Worm (Caenorhabditis elegans) whole organism, L4 larva: ENCODE measurements around the gene Y75B8A.28.

Source experiments
- D1046.2 ChIP-seq: fragments of 200-800 bp; sonication (Bioruptor generic); IDR thresholded peaks from 2 replicates; pipeline ENCODE4 v1.3.6; 2022; ENCODE audit warnings: missing genetic modification characterization, missing compliant biosample characterization
- F10B5.3 ChIP-seq: sonication (generic microtip); optimal IDR thresholded peaks from 2 replicates; lab custom pipeline; 2016; ENCODE audit warnings: mild to moderate bottlenecking, missing genetic modification characterization, missing compliant biosample characterization
- F37D6.2 ChIP-seq: sonication (generic microtip); optimal IDR thresholded peaks from 2 replicates; lab custom pipeline; 2016; ENCODE audit warnings: mild to moderate bottlenecking, missing genetic modification characterization, missing compliant biosample characterization
- F44E2.7 ChIP-seq: fragments of 200-800 bp; sonication (Bioruptor generic); IDR thresholded peaks from 2 replicates; pipeline ENCODE4 v2.1.2; 2022; ENCODE audit warnings: missing genetic modification characterization, missing compliant biosample characterization
- T26A8.4 ChIP-seq: fragments of 200-800 bp; sonication (Bioruptor generic); IDR thresholded peaks from 2 replicates; pipeline ENCODE4 v1.3.6; 2022; ENCODE audit warnings: missing genetic modification characterization, missing compliant biosample characterization
- Y48G9A.11 ChIP-seq: fragments of 200-800 bp; sonication (Bioruptor generic); IDR thresholded peaks from 2 replicates; pipeline ENCODE4 v1.3.6; 2022; ENCODE audit warnings: missing genetic modification reagents, missing genetic modification characterization, missing compliant biosample characterization
- Y5F2A.4 ChIP-seq: fragments of 200-800 bp; sonication (Bioruptor generic); optimal IDR thresholded peaks from 2 replicates; lab custom pipeline; 2018; ENCODE audit warnings: mild to moderate bottlenecking, missing genetic modification characterization, missing compliant biosample characterization
- Y75B8A.6 ChIP-seq: fragments of 200-800 bp; sonication (Bioruptor generic); IDR thresholded peaks from 2 replicates; pipeline ENCODE4 v1.3.6; 2022; ENCODE audit warnings: missing genetic modification reagents, missing genetic modification characterization, missing compliant biosample characterization
- ZK546.5 ChIP-seq, 2 experiments: sonication (generic microtip); optimal IDR thresholded peaks; 2 replicates each; lab custom pipeline; 2017; ENCODE audit warnings: missing biosample characterization in 2 of 2, missing genetic modification characterization in 2 of 2
- aha-1 ChIP-seq: fragments of 150-350 bp; peaks from one replicate; lab custom pipeline; 2014; ENCODE audit warnings: missing biosample characterization, missing genetic modification characterization
- ama-1 ChIP-seq: fragments of 150-350 bp; optimal IDR thresholded peaks from 2 replicates; lab custom pipeline; 2014; ENCODE audit warnings: inconsistent platforms, mixed read lengths
- arid-1 ChIP-seq: fragments of 200-800 bp; sonication (Bioruptor generic); conservative IDR thresholded peaks from 2 replicates; pipeline ENCODE4 v1.3.6; 2022; ENCODE audit warnings: missing genetic modification reagents, missing genetic modification characterization, missing compliant biosample characterization
- ceh-62 ChIP-seq: sonication (generic microtip); optimal IDR thresholded peaks from 2 replicates; lab custom pipeline; 2017; ENCODE audit warnings: missing biosample characterization, missing genetic modification characterization
- ces-1 ChIP-seq: fragments of 150-350 bp; sonication (generic microtip); optimal IDR thresholded peaks from 4 replicates; lab custom pipeline; 2014; ENCODE audit warnings: missing biosample characterization, missing genetic modification reagents, missing genetic modification characterization
- cey-2 ChIP-seq: sonication (generic microtip); optimal IDR thresholded peaks from 3 replicates; lab custom pipeline; 2017; ENCODE audit warnings: missing genetic modification characterization, mild to moderate bottlenecking, missing compliant biosample characterization, antibody characterized with exemption, borderline replicate concordance; ENCODE audit not compliant: insufficient read depth
- daf-12 ChIP-seq: fragments of 150-350 bp; optimal IDR thresholded peaks from 2 replicates; lab custom pipeline; 2014; ENCODE audit warnings: missing biosample characterization, missing genetic modification reagents, missing genetic modification characterization
- daf-16 ChIP-seq, 3 experiments: sonication (generic microtip); optimal IDR thresholded peaks; 2 replicates each; lab custom pipeline; 2016 to 2017; ENCODE audit warnings: missing genetic modification characterization in 3 of 3, missing genetic modification reagents in 3 of 3, mild to moderate bottlenecking in 2 of 3, missing compliant biosample characterization in 2 of 3, missing biosample characterization in 1 of 3, moderate library complexity in 1 of 3
- dmd-6 ChIP-seq: fragments of 200-800 bp; sonication (Bioruptor generic); IDR thresholded peaks from 2 replicates; pipeline ENCODE4 v1.3.6; 2022; ENCODE audit warnings: missing genetic modification reagents, missing genetic modification characterization, missing compliant biosample characterization
- duxl-1 ChIP-seq: sonication (generic microtip); optimal IDR thresholded peaks from 2 replicates; lab custom pipeline; 2016; ENCODE audit warnings: mild to moderate bottlenecking, missing genetic modification characterization, moderate library complexity, missing compliant biosample characterization; ENCODE audit not compliant: poor library complexity
- dve-1 ChIP-seq: sonication (generic microtip); optimal IDR thresholded peaks from 2 replicates; lab custom pipeline; 2017; ENCODE audit warnings: antibody characterized with exemption, mild to moderate bottlenecking, missing genetic modification characterization, missing compliant biosample characterization; ENCODE audit not compliant: insufficient read depth
- fos-1 ChIP-seq: fragments of 150-350 bp; optimal IDR thresholded peaks from 2 replicates; lab custom pipeline; 2014; ENCODE audit warnings: missing biosample characterization, missing genetic modification characterization
- hif-1 ChIP-seq, 2 experiments: sonication (generic microtip); optimal IDR thresholded peaks; 2 replicates each; lab custom pipeline; 2016 to 2017; ENCODE audit warnings: missing compliant biosample characterization in 2 of 2, missing genetic modification characterization in 2 of 2, missing genetic modification reagents in 2 of 2, missing genotype in 2 of 2, mild to moderate bottlenecking in 1 of 2
- hlh-11 ChIP-seq: fragments of 200-800 bp; sonication (Bioruptor generic); optimal IDR thresholded peaks from 2 replicates; lab custom pipeline; 2018; ENCODE audit warnings: mild to moderate bottlenecking, missing genetic modification characterization, missing compliant biosample characterization
- hlh-30 ChIP-seq: sonication (generic microtip); optimal IDR thresholded peaks from 2 replicates; lab custom pipeline; 2017; ENCODE audit warnings: antibody characterized with exemption, mild to moderate bottlenecking, missing genetic modification characterization, missing compliant biosample characterization; ENCODE audit not compliant: insufficient read depth
- jun-1 ChIP-seq: fragments of 150-350 bp; optimal IDR thresholded peaks from 2 replicates; lab custom pipeline; 2014; ENCODE audit warnings: missing biosample characterization, missing genetic modification reagents, missing genetic modification characterization
- lin-1 ChIP-seq: fragments of 200-800 bp; sonication (Bioruptor generic); IDR thresholded peaks from 2 replicates; pipeline ENCODE4 v1.3.6; 2022; ENCODE audit warnings: missing genetic modification reagents, missing genetic modification characterization, missing compliant biosample characterization
- lin-15B ChIP-seq: fragments of 150-350 bp; sonication (generic microtip); optimal IDR thresholded peaks from 3 replicates; lab custom pipeline; 2014; ENCODE audit warnings: missing biosample characterization, missing genetic modification characterization
- lin-38 ChIP-seq: fragments of 200-800 bp; sonication (Bioruptor generic); IDR thresholded peaks from 2 replicates; pipeline ENCODE4 v1.3.6; 2022; ENCODE audit warnings: missing genetic modification reagents, missing genetic modification characterization, missing compliant biosample characterization
- lsy-2 ChIP-seq, 2 experiments: fragments of 150-350 bp in 1 of 2; sonication (generic microtip) in 1 of 2; optimal IDR thresholded peaks; 2 replicates each; lab custom pipeline; 2014 to 2017; ENCODE audit warnings: missing biosample characterization in 2 of 2, missing genetic modification characterization in 2 of 2
- madf-5 ChIP-seq, 2 experiments: fragments of 200-800 bp; sonication (Bioruptor generic); IDR thresholded peaks; 2 replicates each; pipeline ENCODE4 v1.3.6; 2022; ENCODE audit warnings: missing compliant biosample characterization in 2 of 2, missing genetic modification characterization in 2 of 2
- mdl-1 ChIP-seq, 2 experiments: fragments of 150-350 bp in 1 of 2; sonication (generic microtip) in 1 of 2; optimal IDR thresholded peaks; 2 replicates each; lab custom pipeline; 2014 to 2017; ENCODE audit warnings: missing biosample characterization in 2 of 2, missing genetic modification characterization in 2 of 2
- mep-1 ChIP-seq: fragments of 150-350 bp; sonication (generic microtip); optimal IDR thresholded peaks from 3 replicates; lab custom pipeline; 2014; ENCODE audit warnings: missing biosample characterization, missing genetic modification characterization
- mes-2 ChIP-seq: sonication (generic microtip); optimal IDR thresholded peaks from 2 replicates; lab custom pipeline; 2016; ENCODE audit warnings: missing genotype, mild to moderate bottlenecking, missing genetic modification characterization, missing compliant biosample characterization; ENCODE audit not compliant: poor library complexity, severe bottlenecking
- nhr-102 ChIP-seq: sonication (generic microtip); optimal IDR thresholded peaks from 2 replicates; lab custom pipeline; 2016; ENCODE audit warnings: mild to moderate bottlenecking, missing genetic modification characterization, moderate library complexity, missing compliant biosample characterization
- nhr-11 ChIP-seq: fragments of 150-350 bp; optimal IDR thresholded peaks from 2 replicates; lab custom pipeline; 2014; ENCODE audit warnings: missing biosample characterization, missing genetic modification characterization
- nhr-111 ChIP-seq: fragments of 200-800 bp; sonication (Bioruptor generic); optimal IDR thresholded peaks from 2 replicates; lab custom pipeline; 2018; ENCODE audit warnings: mild to moderate bottlenecking, missing genetic modification characterization, missing compliant biosample characterization
- nhr-41 ChIP-seq: fragments of 200-800 bp; sonication (Bioruptor generic); IDR thresholded peaks from 2 replicates; pipeline ENCODE4 v1.3.6; 2022; ENCODE audit warnings: missing genetic modification reagents, missing genetic modification characterization, missing compliant biosample characterization
- nhr-42 ChIP-seq: fragments of 200-800 bp; sonication (Bioruptor generic); IDR thresholded peaks from 2 replicates; pipeline ENCODE4 v1.3.6; 2022; ENCODE audit warnings: missing genetic modification characterization, missing compliant biosample characterization
- php-3 ChIP-seq: fragments of 200-800 bp; sonication (Bioruptor generic); IDR thresholded peaks from 2 replicates; pipeline ENCODE4 v1.3.6; 2022; ENCODE audit warnings: missing genetic modification reagents, missing genetic modification characterization, missing compliant biosample characterization
- rbr-2 ChIP-seq: sonication (generic microtip); optimal IDR thresholded peaks from 2 replicates; lab custom pipeline; 2016; ENCODE audit warnings: missing genotype, missing genetic modification characterization, missing compliant biosample characterization
- spr-3 ChIP-seq: fragments of 200-800 bp; sonication (Bioruptor generic); optimal IDR thresholded peaks from 2 replicates; lab custom pipeline; 2018; ENCODE audit warnings: mild to moderate bottlenecking, missing genetic modification characterization, missing compliant biosample characterization
- unc-130 ChIP-seq: sonication (generic microtip); optimal IDR thresholded peaks from 2 replicates; lab custom pipeline; 2016; ENCODE audit warnings: missing genetic modification reagents, missing genetic modification characterization, missing compliant biosample characterization
- unc-39 ChIP-seq: sonication (generic microtip); optimal IDR thresholded peaks from 2 replicates; lab custom pipeline; 2017; ENCODE audit warnings: missing biosample characterization, missing genetic modification characterization
- unc-62 ChIP-seq, 3 experiments: fragments of 150-350 bp in 1 of 3; sonication (generic microtip); optimal IDR thresholded peaks in 2 of 3; peaks in 1 of 3; 1 replicate in 1 of 3; 2 replicates in 2 of 3; lab custom pipeline; 2014 to 2017; ENCODE audit warnings: missing biosample characterization in 3 of 3, missing genetic modification characterization in 3 of 3, missing genetic modification reagents in 3 of 3, missing genotype in 1 of 3
- zag-1 ChIP-seq: fragments of 150-350 bp; optimal IDR thresholded peaks from 2 replicates; lab custom pipeline; 2014; ENCODE audit warnings: missing biosample characterization, missing genetic modification characterization
- zfp-3 ChIP-seq: fragments of 200-800 bp; sonication (Bioruptor generic); conservative IDR thresholded peaks from 2 replicates; pipeline ENCODE4 v1.3.6; 2022; ENCODE audit warnings: missing genetic modification reagents, missing genetic modification characterization, missing compliant biosample characterization
- ztf-7 ChIP-seq: fragments of 150-350 bp; optimal IDR thresholded peaks from 2 replicates; lab custom pipeline; 2014; ENCODE audit warnings: missing biosample characterization, missing genetic modification characterization

Y75B8A.28 gene

DNA sequence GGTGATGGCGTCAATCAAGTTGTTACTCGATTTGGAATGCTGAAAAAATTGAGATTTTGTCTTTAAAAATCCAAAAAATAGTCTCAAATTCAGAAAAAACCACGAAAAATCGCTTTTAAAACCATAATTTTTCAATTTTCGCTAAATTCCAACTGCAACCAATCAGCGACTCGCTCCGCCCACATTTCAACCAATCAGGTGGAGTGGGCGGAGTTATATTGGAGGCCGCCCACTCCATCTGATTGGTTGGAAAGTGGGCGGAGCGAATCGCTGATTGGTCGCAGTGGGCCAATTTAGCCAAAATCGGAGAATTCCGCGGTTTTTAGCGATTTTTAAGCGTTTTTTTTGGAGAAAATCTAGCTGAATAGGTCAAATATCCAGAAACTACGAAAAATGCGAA is 49.1 kb upstream of the Y75B8A.28 start:
- TF ChIP-seq F44E2.7 (GFP tag; lab: Robert Waterston, UW) (no peak), unc-39 (no peak), php-3 (no peak), ztf-7 (no peak), unc-130 (no peak), D1046.2 (GFP tag; lab: Robert Waterston, UW) (no peak), ces-1 (GFP tag; lab: Kevin White, UChicago) (no peak), F37D6.2 (no peak), ceh-62 (no peak), zag-1 (tag; lab: Kevin White, UChicago) (no peak), mdl-1 (tag; optimal IDR thresholded peaks at IDR 0.05; lab: Kevin White, UChicago) (no peak), nhr-42 (GFP tag; lab: Robert Waterston, UW) (no peak)

ce11 chrIII:12270391-12270790 is 48.5 kb upstream of the Y75B8A.28 start:
- TF ChIP-seq arid-1 (GFP tag; lab: Robert Waterston, UW), result no peak
- no peak for TF ChIP-seq ZK546.5 (tag; optimal IDR thresholded peaks at IDR 0.05; lab: Kevin White, UChicago)
- no peak for TF ChIP-seq rbr-2
- TF ChIP-seq hlh-11, result no peak
- TF ChIP-seq Y48G9A.11 (GFP tag; lab: Robert Waterston, UW), result no peak
- TF ChIP-seq duxl-1, result no peak
- no peak for TF ChIP-seq dve-1 (tag; lab: Kevin White, UChicago)
- TF ChIP-seq F10B5.3 (tag; lab: Kevin White, UChicago), result no peak
- TF ChIP-seq daf-12 (tag; lab: Kevin White, UChicago), result no peak
- TF ChIP-seq fos-1 (tag; lab: Kevin White, UChicago), result no peak
- no peak for TF ChIP-seq cey-2 (tag; lab: Kevin White, UChicago)
- no peak for TF ChIP-seq F37D6.2
- TF ChIP-seq lin-15B (tag; lab: Kevin White, UChicago), result no peak
- no peak for TF ChIP-seq hif-1 (tag; optimal IDR thresholded peaks at IDR 0.05; lab: Kevin White, UChicago)
- no peak for TF ChIP-seq jun-1
- no peak for TF ChIP-seq nhr-111
- TF ChIP-seq unc-39, result no peak
- TF ChIP-seq lin-1 (GFP tag; lab: Robert Waterston, UW), result no peak
- TF ChIP-seq nhr-42 (GFP tag; lab: Robert Waterston, UW), result no peak
- TF ChIP-seq aha-1, result no peak

DNA sequence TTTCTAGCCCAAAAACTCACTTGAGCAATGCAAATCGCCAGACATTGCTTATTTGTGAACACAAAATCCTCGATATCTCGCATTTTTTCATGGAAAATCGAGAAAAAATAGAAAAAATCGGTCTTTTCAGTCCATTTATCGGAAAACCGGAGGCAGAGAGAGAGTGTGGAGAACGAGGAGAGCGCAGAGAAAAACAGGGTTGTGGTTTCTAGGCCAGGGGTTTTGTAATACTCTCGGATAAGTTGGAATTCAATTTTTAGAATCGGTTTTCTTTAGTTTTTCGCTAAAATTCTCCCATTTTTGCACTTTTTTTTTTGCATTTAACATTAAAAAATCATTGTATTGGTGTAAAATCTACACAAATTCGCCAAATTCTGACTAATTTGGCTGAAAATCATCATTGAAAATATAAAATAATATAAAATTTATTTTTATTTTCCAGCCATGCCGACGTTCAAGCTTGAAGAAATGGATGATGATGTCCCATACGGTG is 45.2 kb upstream of the Y75B8A.28 start, which contains the start of the genes Y75B8A.24 and Y75B8A.25:
Y75B8A.24 (minus strand) TSS at position 155 of the 493 bp plus-strand sequence.
Y75B8A.25 (plus strand) TSS at position 443 of the 493 bp plus-strand sequence.
- TF ChIP-seq zfp-3 (GFP tag; lab: Robert Waterston, UW), result no peak
- no peak for TF ChIP-seq Y5F2A.4 (GFP tag; lab: Kevin White, UChicago)
- no peak for TF ChIP-seq nhr-41 (GFP tag; lab: Robert Waterston, UW)
- TF ChIP-seq lsy-2 (tag; optimal IDR thresholded peaks at IDR 0.05; lab: Kevin White, UChicago), result peak in 1 of 2 experiments; percentile 82
- TF ChIP-seq daf-16 (GFP tag; optimal IDR thresholded peaks at IDR 0.05; lab: Kevin White, UChicago), result no peak
- TF ChIP-seq daf-16 (tag; optimal IDR thresholded peaks at IDR 0.05; lab: Kevin White, UChicago), result peak; percentile 27
- TF ChIP-seq Y48G9A.11 (GFP tag; lab: Robert Waterston, UW), result peak; percentile 81
- peak; percentile 98 for TF ChIP-seq mes-2 (tag; lab: Kevin White, UChicago)
- peak; percentile 38 for TF ChIP-seq nhr-102 (tag; lab: Kevin White, UChicago)
- TF ChIP-seq jun-1, result no peak
- TF ChIP-seq duxl-1, result peak; percentile 79
- no peak for TF ChIP-seq nhr-11 (tag; lab: Kevin White, UChicago)
- TF ChIP-seq mep-1 (tag; lab: Kevin White, UChicago), result peak; percentile 26
- peak; percentile 78 for TF ChIP-seq lin-38 (GFP tag; lab: Robert Waterston, UW)
- TF ChIP-seq unc-130, result peak; percentile 66
- TF ChIP-seq Y75B8A.6 (GFP tag; lab: Robert Waterston, UW), result no peak
- 0 out of 2 replicates have a peak, but pooled peaks have one; percentile 28 for TF ChIP-seq T26A8.4 (GFP tag; lab: Robert Waterston, UW)
- peak; percentile 68 for TF ChIP-seq dmd-6 (GFP tag; lab: Robert Waterston, UW)
- peak; percentile 7 for TF ChIP-seq hlh-30 (tag; lab: Kevin White, UChicago)
- TF ChIP-seq ama-1, result no peak
- TF ChIP-seq spr-3 (GFP tag; lab: Kevin White, UChicago), result no peak
- TF ChIP-seq rbr-2, result peak; percentile 20
- 0 out of 2 replicates have a peak, but pooled peaks have one; percentile 59 for TF ChIP-seq arid-1 (GFP tag; lab: Robert Waterston, UW)
- TF ChIP-seq madf-5 (GFP tag; IDR thresholded peaks at IDR 0.05; lab: Robert Waterston, UW), result peak in 1 of 2 experiments; percentile 20; a peak in 1 of 4 replicates
- TF ChIP-seq unc-62 (GFP tag; optimal IDR thresholded peaks at IDR 0.05 in 1 of 2; lab: Kevin White, UChicago), result peak in 1 of 2 experiments; percentile 38
- no peak for TF ChIP-seq unc-62 (tag; optimal IDR thresholded peaks at IDR 0.05; lab: Kevin White, UChicago)
